Worm (Caenorhabditis elegans) whole organism, young adult: ENCODE data around the gene K03H1.11.

Experiments used
- C06A6.2 ChIP-seq: fragments of 200-800 bp; sonication (Bioruptor generic); conservative IDR thresholded peaks from 2 replicates; pipeline ENCODE4 v1.3.6; 2022; ENCODE audit warnings: missing genetic modification characterization, missing compliant biosample characterization
- F39B2.1 ChIP-seq: fragments of 200-800 bp; sonication (Bioruptor generic); IDR thresholded peaks from 2 replicates; pipeline ENCODE4 v1.3.6; 2022; ENCODE audit warnings: missing genetic modification reagents, missing genetic modification characterization, missing compliant biosample characterization
- T07F8.4 ChIP-seq: sonication (generic microtip); optimal IDR thresholded peaks from 2 replicates; lab custom pipeline; 2016; ENCODE audit warnings: mild to moderate bottlenecking, missing genetic modification characterization, moderate library complexity, missing compliant biosample characterization
- ama-1 ChIP-seq, 3 experiments: fragments of 150-350 bp in 1 of 3; sonication (generic microtip) in 2 of 3; optimal IDR thresholded peaks; 2 replicates each; lab custom pipeline; 2014 to 2018; ENCODE audit warnings: missing biosample characterization in 2 of 3, missing genetic modification characterization in 2 of 3, missing genetic modification reagents in 2 of 3
- athp-1 ChIP-seq: sonication (generic microtip); optimal IDR thresholded peaks from 2 replicates; lab custom pipeline; 2017; ENCODE audit warnings: mild to moderate bottlenecking, missing genetic modification characterization, missing compliant biosample characterization
- bed-1 ChIP-seq: fragments of 200-800 bp; sonication (Bioruptor generic); IDR thresholded peaks from 2 replicates; pipeline ENCODE4 v1.3.6; 2022; ENCODE audit warnings: missing genetic modification reagents, missing genetic modification characterization, missing compliant biosample characterization
- cebp-1 ChIP-seq, 2 experiments: fragments of 200-800 bp in 1 of 2; sonication (Bioruptor generic) in 1 of 2; sonication (generic microtip) in 1 of 2; IDR thresholded peaks in 1 of 2; optimal IDR thresholded peaks in 1 of 2; 2 replicates each; pipeline versions ENCODE4 v1.3.6 to Lab custom; 2017 to 2022; ENCODE audit warnings: missing compliant biosample characterization in 2 of 2, missing genetic modification characterization in 2 of 2, mild to moderate bottlenecking in 1 of 2, missing genetic modification reagents in 1 of 2, moderate library complexity in 1 of 2
- ceh-79 ChIP-seq: sonication (generic microtip); optimal IDR thresholded peaks from 2 replicates; lab custom pipeline; 2017; ENCODE audit warnings: mild to moderate bottlenecking, missing genetic modification characterization, missing compliant biosample characterization
- dpl-1 ChIP-seq: fragments of 150-350 bp; optimal IDR thresholded peaks from 2 replicates; lab custom pipeline; 2014; ENCODE audit warnings: missing biosample characterization, missing genetic modification reagents, missing genetic modification characterization
- egrh-3 ChIP-seq: fragments of 200-800 bp; sonication (Bioruptor generic); IDR thresholded peaks from 2 replicates; pipeline ENCODE4 v1.3.6; 2022; ENCODE audit warnings: missing genetic modification reagents, missing genetic modification characterization, missing compliant biosample characterization
- let-607 ChIP-seq, 2 experiments: fragments of 200-800 bp in 1 of 2; sonication (Bioruptor generic) in 1 of 2; sonication (generic microtip) in 1 of 2; optimal IDR thresholded peaks; 2 replicates each; lab custom pipeline; 2016 to 2018; ENCODE audit warnings: mild to moderate bottlenecking in 2 of 2, missing compliant biosample characterization in 2 of 2, missing genetic modification characterization in 2 of 2, moderate library complexity in 2 of 2, missing genotype in 1 of 2
- lin-26 ChIP-seq: fragments of 200-800 bp; sonication (Bioruptor generic); IDR thresholded peaks from 2 replicates; pipeline ENCODE4 v1.3.6; 2022; ENCODE audit warnings: missing genetic modification reagents, missing genetic modification characterization, missing compliant biosample characterization
- madf-10 ChIP-seq: sonication (generic microtip); optimal IDR thresholded peaks from 2 replicates; lab custom pipeline; 2016; ENCODE audit warnings: mild to moderate bottlenecking, missing genetic modification characterization, missing compliant biosample characterization
- madf-3 ChIP-seq: fragments of 200-800 bp; sonication (Bioruptor generic); IDR thresholded peaks from 2 replicates; pipeline ENCODE4 v1.3.6; 2022; ENCODE audit warnings: missing genetic modification reagents, missing genetic modification characterization, missing compliant biosample characterization
- madf-6 ChIP-seq: fragments of 200-800 bp; sonication (Bioruptor generic); IDR thresholded peaks from 2 replicates; pipeline ENCODE4 v1.3.6; 2022; ENCODE audit warnings: missing genetic modification reagents, missing genetic modification characterization, missing compliant biosample characterization
- mel-28 ChIP-seq: sonication (generic microtip); optimal IDR thresholded peaks from 2 replicates; lab custom pipeline; 2016; ENCODE audit warnings: borderline replicate concordance, mild to moderate bottlenecking, missing genetic modification characterization, missing compliant biosample characterization
- mes-4 ChIP-seq: sonication (generic microtip); optimal IDR thresholded peaks from 2 replicates; lab custom pipeline; 2016; ENCODE audit warnings: missing genotype, missing genetic modification characterization, missing compliant biosample characterization
- nhr-179 ChIP-seq: sonication (generic microtip); optimal IDR thresholded peaks from 2 replicates; lab custom pipeline; 2016; ENCODE audit warnings: mild to moderate bottlenecking, missing genetic modification characterization, missing compliant biosample characterization
- nhr-80 ChIP-seq: sonication (generic microtip); optimal IDR thresholded peaks from 2 replicates; lab custom pipeline; 2016; ENCODE audit warnings: missing genetic modification characterization, missing compliant biosample characterization
- snpc-1.3 ChIP-seq: sonication (generic microtip); optimal IDR thresholded peaks from 2 replicates; lab custom pipeline; 2017; ENCODE audit warnings: missing genetic modification characterization, mild to moderate bottlenecking, missing compliant biosample characterization, antibody characterized with exemption, moderate library complexity, missing genotype, missing genetic modification reagents; ENCODE audit not compliant: insufficient read depth
- snpc-4 ChIP-seq, 5 experiments: fragments of 150-350 bp in 1 of 5; sonication (generic microtip) in 4 of 5; optimal IDR thresholded peaks; 2 replicates each; lab custom pipeline; 2014 to 2018; ENCODE audit warnings: missing genetic modification characterization in 5 of 5, missing biosample characterization in 3 of 5, antibody characterized with exemption in 2 of 5, mild to moderate bottlenecking in 2 of 5, missing compliant biosample characterization in 2 of 5, missing genotype in 2 of 5, moderate library complexity in 2 of 5, missing genetic modification reagents in 1 of 5
- tbx-9 ChIP-seq: sonication (generic microtip); optimal IDR thresholded peaks from 2 replicates; lab custom pipeline; 2016; ENCODE audit warnings: borderline replicate concordance, missing genetic modification characterization, inconsistent platforms, missing compliant biosample characterization
- tlf-1 ChIP-seq: fragments of 200-800 bp; sonication (Bioruptor generic); optimal IDR thresholded peaks from 2 replicates; lab custom pipeline; 2018; ENCODE audit warnings: mild to moderate bottlenecking, missing genetic modification characterization, missing compliant biosample characterization
- zfh-2 ChIP-seq: fragments of 200-800 bp; sonication (Bioruptor generic); conservative IDR thresholded peaks from 2 replicates; pipeline ENCODE4 v1.3.6; 2022; ENCODE audit warnings: missing genetic modification reagents, missing genetic modification characterization, missing compliant biosample characterization
- ztf-18 ChIP-seq: sonication (generic microtip); optimal IDR thresholded peaks from 2 replicates; lab custom pipeline; 2016; ENCODE audit warnings: missing genotype, mild to moderate bottlenecking, missing genetic modification characterization, missing compliant biosample characterization
- ztf-26 ChIP-seq: sonication (generic microtip); optimal IDR thresholded peaks from 2 replicates; lab custom pipeline; 2017; ENCODE audit warnings: missing genetic modification characterization, missing compliant biosample characterization

K03H1.11 gene

DNA sequence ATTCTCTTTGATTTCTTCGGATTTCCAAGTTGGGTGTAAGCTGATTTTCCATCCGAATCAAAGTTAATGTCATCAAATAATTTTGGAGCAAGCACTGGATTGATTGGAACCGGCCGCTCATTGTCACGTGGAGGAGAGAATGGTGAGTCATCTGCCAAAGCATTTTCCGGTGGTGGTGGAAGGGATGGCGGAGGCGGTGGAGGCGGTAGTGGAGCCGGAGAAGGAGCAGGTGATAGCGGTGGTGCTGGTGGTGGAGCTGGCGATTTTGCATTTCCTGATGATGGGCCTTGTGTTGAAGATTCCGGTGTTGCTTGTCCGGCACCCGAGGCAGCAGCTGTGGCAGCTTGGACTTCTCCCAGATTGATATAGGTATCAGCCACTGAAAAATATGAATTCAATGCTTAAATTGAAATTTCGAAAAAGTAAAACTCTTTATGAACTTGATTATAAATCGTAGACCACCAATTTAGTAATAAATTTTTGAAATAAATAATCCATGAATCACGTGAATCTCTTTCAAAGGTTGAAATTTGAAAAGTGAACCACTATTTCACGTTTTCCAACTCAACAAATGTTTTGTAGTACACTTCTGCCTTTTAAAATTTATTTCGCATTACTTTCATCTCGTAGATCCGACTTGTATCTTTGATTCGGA, 10.6 kb downstream of the K03H1.11 start, which contains the start of the genes K03H1.9 and K03H1.12:
TSS of gene K03H1.9 (minus strand) at position 471 of the 655 bp plus-strand sequence.
TSS of gene K03H1.12 (plus strand) at position 605 of the 655 bp plus-strand sequence.
- TF ChIP-seq ztf-18 = no peak
- no peak for TF ChIP-seq snpc-1.3 (tag; lab: Kevin White, UChicago)
- no peak for TF ChIP-seq ama-1 (optimal IDR thresholded peaks at IDR 0.05; lab: Kevin White, UChicago)
- TF ChIP-seq ama-1 (GFP tag; optimal IDR thresholded peaks at IDR 0.05; lab: Kevin White, UChicago) = no peak
- peak; percentile 59; the same call in 1 of the 2 replicates for TF ChIP-seq egrh-3 (GFP tag; lab: Robert Waterston, UW)
- peak; percentile 81 for TF ChIP-seq zfh-2 (GFP tag; lab: Robert Waterston, UW)

DNA sequence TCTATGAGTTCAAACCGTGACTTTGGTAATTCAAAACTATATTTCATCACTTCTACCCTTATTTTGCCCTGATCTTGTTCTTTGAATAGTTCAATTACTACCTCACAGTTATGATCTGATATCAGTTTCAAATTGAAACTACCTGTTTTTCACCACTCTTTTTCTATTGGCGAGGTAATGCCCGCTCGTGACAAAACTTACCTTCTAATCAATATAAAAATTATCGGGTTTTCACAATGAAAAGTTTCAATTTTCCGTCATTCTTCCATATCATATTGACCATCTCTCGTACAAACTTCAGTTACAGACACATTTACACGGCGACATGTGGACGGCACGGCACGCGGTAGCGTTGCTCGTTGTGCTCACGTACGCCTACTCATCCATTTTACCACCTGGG, 19.7 kb downstream of the K03H1.11 start, which contains the start of gene dec-7:
TSS of gene dec-7 (plus strand) at position 308 of the 400 bp plus-strand sequence.
- TF ChIP-seq nhr-80 (tag; lab: Kevin White, UChicago) = peak; percentile 64
- no peak for TF ChIP-seq madf-10 (tag; lab: Kevin White, UChicago)
- TF ChIP-seq ztf-26 = no peak
- TF ChIP-seq mel-28 (tag; lab: Kevin White, UChicago) = no peak
- TF ChIP-seq nhr-179 (tag; lab: Kevin White, UChicago) = no peak
- no peak for TF ChIP-seq cebp-1 (GFP tag; IDR thresholded peaks at IDR 0.05; lab: Robert Waterston, UW)
- TF ChIP-seq cebp-1 (tag; optimal IDR thresholded peaks at IDR 0.05; lab: Kevin White, UChicago) = peak; percentile 45

DNA sequence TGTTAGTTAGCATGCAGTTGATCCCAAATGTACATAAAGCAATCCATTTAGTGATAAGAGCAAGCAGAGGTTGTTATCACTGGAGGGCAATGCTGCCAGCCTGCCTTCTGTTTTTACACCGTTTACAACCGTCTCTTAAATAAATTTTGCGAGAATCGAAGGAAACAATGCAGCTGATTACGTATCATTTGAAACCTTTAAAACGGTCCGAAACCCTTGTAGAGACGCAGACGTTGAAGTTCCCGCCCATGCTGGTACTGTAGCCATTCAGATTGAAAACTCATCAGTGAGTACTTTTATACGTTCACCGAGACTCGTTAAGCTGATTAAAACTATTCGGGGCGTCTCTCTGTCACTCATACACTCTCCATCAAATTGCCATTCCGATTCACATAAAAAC, 21.4 kb downstream of the K03H1.11 start:
- no peak for TF ChIP-seq T07F8.4
- TF ChIP-seq cebp-1 (GFP tag; IDR thresholded peaks at IDR 0.05; lab: Robert Waterston, UW) = no peak
- TF ChIP-seq cebp-1 (tag; optimal IDR thresholded peaks at IDR 0.05; lab: Kevin White, UChicago) = peak; percentile 20
- peak; percentile 91 for TF ChIP-seq nhr-80 (tag; lab: Kevin White, UChicago)
- peak; percentile 1 to 5 for TF ChIP-seq let-607 (tag; optimal IDR thresholded peaks at IDR 0.05; lab: Kevin White, UChicago)
- TF ChIP-seq, all 124 proteins: peak for 3

DNA sequence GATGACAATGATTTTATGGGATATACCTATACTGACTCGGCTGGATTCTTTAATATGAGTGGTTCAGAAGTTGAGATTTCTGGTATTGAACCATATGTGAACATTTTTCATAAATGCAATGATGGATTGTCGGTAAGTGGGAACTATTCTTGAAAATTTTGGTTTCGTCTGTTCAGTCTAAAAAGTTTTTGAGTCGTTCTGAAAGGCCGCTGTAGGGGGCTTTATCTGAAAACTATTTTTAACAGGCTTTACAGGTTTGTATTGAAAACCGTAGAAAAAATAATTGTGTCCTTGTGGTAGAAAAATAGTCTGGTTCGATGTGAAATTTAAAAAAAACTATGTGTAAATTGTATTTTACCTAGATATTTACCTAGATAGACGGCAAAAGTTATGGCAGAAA, 22.2 kb downstream of the K03H1.11 start:
- no peak for TF ChIP-seq madf-3
- no peak for TF ChIP-seq dpl-1
- no peak for TF ChIP-seq ceh-79
- no peak for TF ChIP-seq lin-26 (GFP tag; lab: Robert Waterston, UW)
- TF ChIP-seq tbx-9 (tag; lab: Kevin White, UChicago) = no peak
- TF ChIP-seq ama-1 (optimal IDR thresholded peaks at IDR 0.05; lab: Kevin White, UChicago) = no peak
- no peak for TF ChIP-seq ama-1 (GFP tag; optimal IDR thresholded peaks at IDR 0.05; lab: Kevin White, UChicago)
- TF ChIP-seq madf-6 (GFP tag; lab: Robert Waterston, UW) = no peak
- no peak for TF ChIP-seq tlf-1 (GFP tag; lab: Kevin White, UChicago)
- TF ChIP-seq, all 124 proteins: peak for 0

DNA sequence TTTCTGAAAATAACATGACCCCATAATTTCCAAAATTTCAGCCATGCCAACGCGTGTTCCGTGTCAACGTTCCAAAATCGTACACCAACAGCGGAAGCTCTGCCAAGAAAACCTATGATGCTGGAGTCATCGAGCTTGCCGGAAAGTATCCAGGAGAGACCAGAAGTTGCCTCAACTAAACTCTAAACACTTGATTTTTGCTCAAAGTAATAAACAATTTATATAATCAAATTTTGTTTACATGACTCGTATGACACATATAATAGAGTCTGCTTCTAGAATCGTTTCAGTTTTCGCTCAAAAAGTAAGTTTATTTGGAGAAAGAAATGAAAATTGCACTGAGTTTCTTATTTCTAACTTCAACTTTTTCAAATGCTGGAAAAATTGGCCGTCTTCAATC, 23.0 kb downstream of the K03H1.11 start, which contains the start of gene ttr-1:
TSS of gene ttr-1 (plus strand) at position 301 of the 400 bp plus-strand sequence.
- TF ChIP-seq ama-1 (optimal IDR thresholded peaks at IDR 0.05; lab: Kevin White, UChicago) (peak; percentile 48), ama-1 (GFP tag; optimal IDR thresholded peaks at IDR 0.05; lab: Kevin White, UChicago) (no peak), F39B2.1 (GFP tag; lab: Robert Waterston, UW) (no peak)

DNA sequence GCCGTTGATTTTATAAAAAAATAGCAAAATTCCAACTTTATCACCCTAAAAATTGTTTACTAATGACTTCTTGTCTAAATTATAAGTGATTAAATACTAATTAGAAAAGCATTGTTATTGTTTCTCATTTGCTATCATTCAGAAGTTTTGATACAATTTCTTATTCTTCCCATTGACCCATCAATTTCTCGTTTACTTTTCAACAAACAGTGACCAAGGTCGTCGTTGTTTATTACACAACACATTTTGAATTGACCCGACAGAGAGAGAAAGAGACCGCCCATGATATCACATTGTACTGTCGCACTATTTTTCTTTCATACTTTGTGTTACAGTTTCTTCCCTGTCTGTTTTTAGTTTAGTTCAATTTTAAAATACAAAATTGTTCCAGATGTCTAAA, 24.4 kb downstream of the K03H1.11 start, which contains the start of gene ttr-2:
TSS of gene ttr-2 (plus strand) at position 392 of the 400 bp plus-strand sequence.
- TF ChIP-seq snpc-4 (GFP tag; optimal IDR thresholded peaks at IDR 0.05; lab: Kevin White, UChicago) = no peak
- no peak for TF ChIP-seq snpc-4 (tag; optimal IDR thresholded peaks at IDR 0.05; lab: Kevin White, UChicago)
- TF ChIP-seq mes-4 (tag; lab: Kevin White, UChicago) = no peak
- no peak for TF ChIP-seq athp-1 (tag; lab: Kevin White, UChicago)
- TF ChIP-seq C06A6.2 = no peak
- no peak for TF ChIP-seq bed-1 (GFP tag; lab: Robert Waterston, UW)
